Worm (Caenorhabditis elegans) whole organism, mixed stage, embryonic: ENCODE data around the gene C37H5.5.

ENCODE experiments used
- blmp-1 ChIP-seq: fragments of 150-350 bp; optimal IDR thresholded peaks from 2 replicates; lab custom pipeline; 2014; ENCODE audit warnings: missing biosample characterization, missing genetic modification characterization
- ceh-39 ChIP-seq: fragments of 150-350 bp; optimal IDR thresholded peaks from 2 replicates; lab custom pipeline; 2014; ENCODE audit warnings: missing biosample characterization, missing genetic modification characterization
- ceh-43 ChIP-seq: fragments of 200-800 bp; sonication (Bioruptor generic); optimal IDR thresholded peaks from 2 replicates; lab custom pipeline; 2018; ENCODE audit warnings: mild to moderate bottlenecking, missing genetic modification characterization, moderate library complexity, missing compliant biosample characterization
- elt-3 ChIP-seq: fragments of 150-350 bp; optimal IDR thresholded peaks from 2 replicates; lab custom pipeline; 2014; ENCODE audit warnings: missing biosample characterization, missing genetic modification characterization
- nhr-76 ChIP-seq: sonication (generic microtip); optimal IDR thresholded peaks from 2 replicates; lab custom pipeline; 2017; ENCODE audit warnings: missing biosample characterization, missing genetic modification characterization
- pha-4 ChIP-seq: fragments of 150-350 bp; optimal IDR thresholded peaks from 2 replicates; lab custom pipeline; 2018; ENCODE audit warnings: missing biosample characterization, missing genetic modification reagents, missing genetic modification characterization
- snpc-4 ChIP-seq: fragments of 150-350 bp; optimal IDR thresholded peaks from 2 replicates; lab custom pipeline; 2014; ENCODE audit warnings: missing biosample characterization, missing genetic modification characterization
- unc-120 ChIP-seq: sonication (generic microtip); optimal IDR thresholded peaks from 2 replicates; lab custom pipeline; 2017; ENCODE audit warnings: missing genetic modification characterization, missing compliant biosample characterization; ENCODE audit not compliant: poor library complexity, severe bottlenecking
- unc-62 ChIP-seq: fragments of 150-350 bp; optimal IDR thresholded peaks from 2 replicates; lab custom pipeline; 2014; ENCODE audit warnings: missing biosample characterization, missing genetic modification reagents, missing genetic modification characterization

- TF ChIP-seq ceh-39 (tag; lab: Kevin White, UChicago) = no peak
- no peak for TF ChIP-seq snpc-4 (tag; lab: Kevin White, UChicago)
- TF ChIP-seq pha-4 (tag; lab: Kevin White, UChicago) = no peak
- TF ChIP-seq unc-62 (GFP tag; lab: Kevin White, UChicago) = no peak
- no peak for TF ChIP-seq elt-3
- no peak for TF ChIP-seq nhr-76 (tag; lab: Kevin White, UChicago)
- no peak for TF ChIP-seq unc-120 (tag; lab: Kevin White, UChicago)
- TF ChIP-seq ceh-43 (GFP tag; lab: Kevin White, UChicago) = no peak
- TF ChIP-seq blmp-1 (tag; lab: Kevin White, UChicago) = no peak
These were observed 58.2 kb downstream of the C37H5.5 start, which contains the start of gene T19H12.3 for ce11 chrV:4885372-4885771.
